Worm (Caenorhabditis elegans) whole organism, young adult: ENCODE measurements around the gene cest-4.

Experiments
- B0019.2 ChIP-seq: fragments of 200-800 bp; sonication (Bioruptor generic); conservative IDR thresholded peaks from 2 replicates; pipeline ENCODE4 v1.3.6; 2022; ENCODE audit warnings: missing genetic modification reagents, missing genetic modification characterization, missing compliant biosample characterization
- B0336.3 ChIP-seq: fragments of 200-800 bp; sonication (Bioruptor generic); IDR thresholded peaks from 2 replicates; pipeline ENCODE4 v1.3.6; 2022; ENCODE audit warnings: missing genetic modification characterization, missing compliant biosample characterization
- D2030.7 ChIP-seq: fragments of 200-800 bp; sonication (Bioruptor generic); IDR thresholded peaks from 2 replicates; pipeline ENCODE4 v1.3.6; 2022; ENCODE audit warnings: missing genetic modification reagents, missing genetic modification characterization, missing compliant biosample characterization
- F10E7.11 ChIP-seq: sonication (generic microtip); optimal IDR thresholded peaks from 2 replicates; lab custom pipeline; 2017; ENCODE audit warnings: mild to moderate bottlenecking, missing genetic modification characterization, moderate library complexity, missing compliant biosample characterization
- F23B12.7 ChIP-seq: sonication (generic microtip); optimal IDR thresholded peaks from 2 replicates; lab custom pipeline; 2017; ENCODE audit warnings: missing genetic modification characterization, mild to moderate bottlenecking, missing compliant biosample characterization, antibody characterized with exemption, moderate library complexity; ENCODE audit not compliant: insufficient read depth
- F37B4.10 ChIP-seq: fragments of 200-800 bp; sonication (Bioruptor generic); IDR thresholded peaks from 2 replicates; pipeline ENCODE4 v1.3.6; 2022; ENCODE audit warnings: missing genetic modification characterization, missing compliant biosample characterization
- F52B5.7 ChIP-seq: sonication (generic microtip); optimal IDR thresholded peaks from 2 replicates; lab custom pipeline; 2016; ENCODE audit warnings: mild to moderate bottlenecking, missing genetic modification characterization, missing compliant biosample characterization
- F57C9.4 ChIP-seq: sonication (generic microtip); optimal IDR thresholded peaks from 2 replicates; lab custom pipeline; 2017; ENCODE audit warnings: mild to moderate bottlenecking, missing genetic modification characterization, missing compliant biosample characterization
- K12H6.12 ChIP-seq: fragments of 200-800 bp; sonication (Bioruptor generic); optimal IDR thresholded peaks from 2 replicates; lab custom pipeline; 2018; ENCODE audit warnings: mild to moderate bottlenecking, missing genetic modification characterization, missing compliant biosample characterization
- Y53G8AR.9 ChIP-seq: fragments of 200-800 bp; sonication (Bioruptor generic); conservative IDR thresholded peaks from 2 replicates; pipeline ENCODE4 v1.3.6; 2022; ENCODE audit warnings: missing genetic modification reagents, missing genetic modification characterization, missing compliant biosample characterization
- Y79H2A.3 ChIP-seq: fragments of 200-800 bp; sonication (Bioruptor generic); conservative IDR thresholded peaks from 2 replicates; pipeline ENCODE4 v1.3.6; 2022; ENCODE audit warnings: missing genetic modification reagents, missing genetic modification characterization, missing compliant biosample characterization
- Y95B8A.8 ChIP-seq: fragments of 200-800 bp; sonication (Bioruptor generic); IDR thresholded peaks from 2 replicates; pipeline ENCODE4 v1.3.6; 2022; ENCODE audit warnings: missing genetic modification reagents, missing genetic modification characterization, missing compliant biosample characterization
- akir-1 ChIP-seq: fragments of 200-800 bp; sonication (Bioruptor generic); optimal IDR thresholded peaks from 2 replicates; lab custom pipeline; 2018; ENCODE audit warnings: mild to moderate bottlenecking, missing genetic modification characterization, moderate library complexity, missing compliant biosample characterization
- ama-1 ChIP-seq, 3 experiments: fragments of 150-350 bp in 1 of 3; sonication (generic microtip) in 2 of 3; optimal IDR thresholded peaks; 2 replicates each; lab custom pipeline; 2014 to 2018; ENCODE audit warnings: missing biosample characterization in 2 of 3, missing genetic modification characterization in 2 of 3, missing genetic modification reagents in 2 of 3
- athp-1 ChIP-seq: sonication (generic microtip); optimal IDR thresholded peaks from 2 replicates; lab custom pipeline; 2017; ENCODE audit warnings: mild to moderate bottlenecking, missing genetic modification characterization, missing compliant biosample characterization
- attf-5 ChIP-seq: fragments of 200-800 bp; sonication (Bioruptor generic); optimal IDR thresholded peaks from 2 replicates; lab custom pipeline; 2018; ENCODE audit warnings: mild to moderate bottlenecking, missing genetic modification characterization, missing compliant biosample characterization
- ccch-3 ChIP-seq: fragments of 200-800 bp; sonication (Bioruptor generic); optimal IDR thresholded peaks from 2 replicates; lab custom pipeline; 2018; ENCODE audit warnings: mild to moderate bottlenecking, missing genetic modification characterization, missing compliant biosample characterization
- ceh-27 ChIP-seq: fragments of 200-800 bp; sonication (Bioruptor generic); optimal IDR thresholded peaks from 2 replicates; lab custom pipeline; 2018; ENCODE audit warnings: mild to moderate bottlenecking, missing genetic modification characterization, moderate library complexity, missing compliant biosample characterization
- chd-7 ChIP-seq: sonication (generic microtip); optimal IDR thresholded peaks from 2 replicates; lab custom pipeline; 2016; ENCODE audit warnings: mild to moderate bottlenecking, missing genetic modification characterization, moderate library complexity, missing compliant biosample characterization
- dpff-1 ChIP-seq: sonication (generic microtip); optimal IDR thresholded peaks from 2 replicates; lab custom pipeline; 2017; ENCODE audit warnings: mild to moderate bottlenecking, missing genetic modification characterization, missing compliant biosample characterization
- egl-18 ChIP-seq: fragments of 200-800 bp; sonication (Bioruptor generic); IDR thresholded peaks from 2 replicates; pipeline ENCODE4 v1.3.6; 2022; ENCODE audit warnings: missing genetic modification reagents, missing genetic modification characterization, missing compliant biosample characterization
- egrh-3 ChIP-seq: fragments of 200-800 bp; sonication (Bioruptor generic); IDR thresholded peaks from 2 replicates; pipeline ENCODE4 v1.3.6; 2022; ENCODE audit warnings: missing genetic modification reagents, missing genetic modification characterization, missing compliant biosample characterization
- ekl-4 ChIP-seq: fragments of 200-800 bp; sonication (Bioruptor generic); IDR thresholded peaks from 2 replicates; pipeline ENCODE4 v1.3.6; 2022; ENCODE audit warnings: missing genetic modification reagents, missing genetic modification characterization, missing compliant biosample characterization
- ets-4 ChIP-seq: fragments of 200-800 bp; sonication (Bioruptor generic); optimal IDR thresholded peaks from 2 replicates; lab custom pipeline; 2018; ENCODE audit warnings: mild to moderate bottlenecking, missing genetic modification characterization, missing compliant biosample characterization
- gei-17 ChIP-seq: fragments of 200-800 bp; sonication (Bioruptor generic); optimal IDR thresholded peaks from 2 replicates; lab custom pipeline; 2018; ENCODE audit warnings: mild to moderate bottlenecking, missing genetic modification characterization, missing compliant biosample characterization
- him-1 ChIP-seq: sonication (generic microtip); optimal IDR thresholded peaks from 2 replicates; lab custom pipeline; 2016; ENCODE audit warnings: missing genotype, missing genetic modification reagents, missing genetic modification characterization, missing compliant biosample characterization
- hlh-12 ChIP-seq: sonication (generic microtip); optimal IDR thresholded peaks from 2 replicates; lab custom pipeline; 2016; ENCODE audit warnings: missing genetic modification characterization, missing compliant biosample characterization
- hlh-26 ChIP-seq: fragments of 200-800 bp; sonication (Bioruptor generic); conservative IDR thresholded peaks from 2 replicates; pipeline ENCODE4 v1.3.6; 2022; ENCODE audit warnings: missing genetic modification reagents, missing genetic modification characterization, missing compliant biosample characterization
- hrde-1 ChIP-seq: sonication (generic microtip); optimal IDR thresholded peaks from 2 replicates; lab custom pipeline; 2016; ENCODE audit warnings: missing genetic modification characterization, mild to moderate bottlenecking, missing compliant biosample characterization, moderate library complexity, missing genotype, missing genetic modification reagents, borderline replicate concordance
- lag-1 ChIP-seq: fragments of 200-800 bp; sonication (Bioruptor generic); IDR thresholded peaks from 2 replicates; pipeline ENCODE4 v1.3.6; 2022; ENCODE audit warnings: missing genetic modification reagents, missing genetic modification characterization, missing compliant biosample characterization
- let-526 ChIP-seq: fragments of 200-800 bp; sonication (Bioruptor generic); IDR thresholded peaks from 2 replicates; pipeline ENCODE4 v1.3.6; 2022; ENCODE audit warnings: missing genetic modification reagents, missing genetic modification characterization, missing compliant biosample characterization
- lin-54 ChIP-seq: fragments of 200-800 bp; sonication (Bioruptor generic); optimal IDR thresholded peaks from 2 replicates; lab custom pipeline; 2018; ENCODE audit warnings: mild to moderate bottlenecking, missing genetic modification characterization, missing compliant biosample characterization
- lsy-27 ChIP-seq: sonication (generic microtip); optimal IDR thresholded peaks from 2 replicates; lab custom pipeline; 2017; ENCODE audit warnings: missing genetic modification characterization, mild to moderate bottlenecking, missing compliant biosample characterization, antibody characterized with exemption, missing genotype, borderline replicate concordance; ENCODE audit not compliant: insufficient read depth
- madf-10 ChIP-seq: sonication (generic microtip); optimal IDR thresholded peaks from 2 replicates; lab custom pipeline; 2016; ENCODE audit warnings: mild to moderate bottlenecking, missing genetic modification characterization, missing compliant biosample characterization
- madf-3 ChIP-seq: fragments of 200-800 bp; sonication (Bioruptor generic); IDR thresholded peaks from 2 replicates; pipeline ENCODE4 v1.3.6; 2022; ENCODE audit warnings: missing genetic modification reagents, missing genetic modification characterization, missing compliant biosample characterization
- nfyb-1 ChIP-seq: fragments of 200-800 bp; sonication (Bioruptor generic); IDR thresholded peaks from 2 replicates; pipeline ENCODE4 v1.3.6; 2022; ENCODE audit warnings: missing genetic modification reagents, missing genetic modification characterization, missing compliant biosample characterization
- nhr-120 ChIP-seq: fragments of 200-800 bp; sonication (Bioruptor generic); IDR thresholded peaks from 2 replicates; pipeline ENCODE4 v1.3.6; 2022; ENCODE audit warnings: missing genetic modification characterization, missing compliant biosample characterization
- rpc-1 ChIP-seq, 2 experiments: fragments of 150-350 bp in 1 of 2; sonication (generic microtip) in 1 of 2; optimal IDR thresholded peaks; 2 replicates each; lab custom pipeline; 2014 to 2018; ENCODE audit warnings: missing biosample characterization in 1 of 2, missing genetic modification characterization in 1 of 2, missing genetic modification reagents in 1 of 2, missing genotype in 1 of 2
- snpc-1.1 ChIP-seq: sonication (generic microtip); optimal IDR thresholded peaks from 2 replicates; lab custom pipeline; 2017; ENCODE audit warnings: missing genetic modification characterization, mild to moderate bottlenecking, missing compliant biosample characterization, antibody characterized with exemption, moderate library complexity, missing genotype, missing genetic modification reagents; ENCODE audit not compliant: insufficient read depth
- snpc-1.3 ChIP-seq: sonication (generic microtip); optimal IDR thresholded peaks from 2 replicates; lab custom pipeline; 2017; ENCODE audit warnings: missing genetic modification characterization, mild to moderate bottlenecking, missing compliant biosample characterization, antibody characterized with exemption, moderate library complexity, missing genotype, missing genetic modification reagents; ENCODE audit not compliant: insufficient read depth
- snpc-3.4 ChIP-seq: sonication (generic microtip); optimal IDR thresholded peaks from 2 replicates; lab custom pipeline; 2017; ENCODE audit warnings: missing genetic modification characterization, mild to moderate bottlenecking, missing compliant biosample characterization, antibody characterized with exemption, moderate library complexity, missing genotype, missing genetic modification reagents
- snpc-4 ChIP-seq, 5 experiments: fragments of 150-350 bp in 1 of 5; sonication (generic microtip) in 4 of 5; optimal IDR thresholded peaks; 2 replicates each; lab custom pipeline; 2014 to 2018; ENCODE audit warnings: missing genetic modification characterization in 5 of 5, missing biosample characterization in 3 of 5, antibody characterized with exemption in 2 of 5, mild to moderate bottlenecking in 2 of 5, missing compliant biosample characterization in 2 of 5, missing genotype in 2 of 5, moderate library complexity in 2 of 5, missing genetic modification reagents in 1 of 5
- sptf-2 ChIP-seq: fragments of 200-800 bp; sonication (Bioruptor generic); optimal IDR thresholded peaks from 2 replicates; lab custom pipeline; 2018; ENCODE audit warnings: mild to moderate bottlenecking, missing genetic modification characterization, missing compliant biosample characterization
- zim-3 ChIP-seq: sonication (generic microtip); optimal IDR thresholded peaks from 2 replicates; lab custom pipeline; 2017; ENCODE audit warnings: mild to moderate bottlenecking, missing genetic modification characterization, moderate library complexity, missing compliant biosample characterization
- ztf-22 ChIP-seq: fragments of 200-800 bp; sonication (Bioruptor generic); optimal IDR thresholded peaks from 2 replicates; lab custom pipeline; 2018; ENCODE audit warnings: mild to moderate bottlenecking, missing genetic modification characterization, moderate library complexity, missing compliant biosample characterization
- ztf-26 ChIP-seq: sonication (generic microtip); optimal IDR thresholded peaks from 2 replicates; lab custom pipeline; 2017; ENCODE audit warnings: missing genetic modification characterization, missing compliant biosample characterization

The cest-4 gene

DNA sequence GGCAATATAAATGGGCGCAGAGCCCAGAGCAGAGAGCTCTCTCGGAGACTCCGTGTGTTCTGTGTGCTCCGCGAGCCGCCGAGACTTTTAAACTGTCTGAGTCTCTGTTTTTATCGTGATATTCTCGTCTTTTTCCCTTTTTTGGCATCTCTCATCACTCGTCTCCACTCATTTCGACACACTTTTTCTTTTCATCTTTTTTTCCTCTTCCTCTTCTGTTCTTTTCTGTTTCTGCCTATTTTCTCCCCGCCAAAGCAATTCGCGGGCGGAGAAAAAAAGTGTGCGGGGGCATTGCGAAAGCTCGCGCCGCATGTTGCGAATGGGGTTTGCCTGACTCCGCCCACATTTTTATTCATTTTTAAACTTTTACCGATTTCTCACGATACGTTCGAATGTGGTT lies 45.8 kb downstream of the cest-4 start:
- no peak for TF ChIP-seq dpff-1 (tag; lab: Kevin White, UChicago)
- TF ChIP-seq hrde-1 (tag; lab: Kevin White, UChicago), result peak; percentile 55
- peak; percentile 17 for TF ChIP-seq zim-3 (tag; lab: Kevin White, UChicago)
- TF ChIP-seq lag-1 (GFP tag; lab: Robert Waterston, UW), result no peak
- peak; percentile 85 for TF ChIP-seq snpc-1.1 (tag; lab: Kevin White, UChicago)
- peak; percentile 60 for TF ChIP-seq ztf-22 (GFP tag; lab: Kevin White, UChicago)
- no peak for TF ChIP-seq ztf-26 (tag; lab: Kevin White, UChicago)
- peak; percentile 94 for TF ChIP-seq snpc-3.4
- TF ChIP-seq egl-18 (GFP tag; lab: Robert Waterston, UW), result no peak
- TF ChIP-seq attf-5, result peak; percentile 93
- TF ChIP-seq F10E7.11 (tag; lab: Kevin White, UChicago), result no peak
- TF ChIP-seq madf-3, result peak; percentile 93
- TF ChIP-seq hlh-26 (GFP tag; lab: Robert Waterston, UW), result no peak
- TF ChIP-seq nhr-120 (GFP tag; lab: Robert Waterston, UW), result no peak
- peak; percentile 93 for TF ChIP-seq lin-54 (GFP tag; lab: Kevin White, UChicago)
- TF ChIP-seq athp-1 (tag; lab: Kevin White, UChicago), result peak; percentile 92
- TF ChIP-seq snpc-4 (GFP tag; optimal IDR thresholded peaks at IDR 0.05; lab: Kevin White, UChicago), result peak; percentile 84
- peak; percentile 80 to 92 (median 85) for TF ChIP-seq snpc-4 (tag; optimal IDR thresholded peaks at IDR 0.05; lab: Kevin White, UChicago)
- TF ChIP-seq akir-1 (GFP tag; lab: Kevin White, UChicago), result no peak
- peak; percentile 64; the same call in 1 of the 2 replicates for TF ChIP-seq let-526 (GFP tag; lab: Robert Waterston, UW)
- no peak for TF ChIP-seq hlh-12 (tag; lab: Kevin White, UChicago)
- TF ChIP-seq lsy-27 (tag; lab: Kevin White, UChicago), result peak; percentile 83
- TF ChIP-seq madf-10 (tag; lab: Kevin White, UChicago), result peak; percentile 83
- TF ChIP-seq ets-4 (GFP tag; lab: Kevin White, UChicago), result peak; percentile 28
- TF ChIP-seq Y79H2A.3 (GFP tag; lab: Robert Waterston, UW), result peak; percentile 86; the same call in 1 of the 2 replicates
- TF ChIP-seq B0336.3 (GFP tag; lab: Robert Waterston, UW), result peak; percentile 98
- peak; percentile 96 for TF ChIP-seq ekl-4
- no peak for TF ChIP-seq F37B4.10 (GFP tag; lab: Robert Waterston, UW)
- peak; percentile 87 for TF ChIP-seq B0019.2 (GFP tag; lab: Robert Waterston, UW)
- TF ChIP-seq D2030.7, result peak; percentile 96
- no peak for TF ChIP-seq F57C9.4 (tag; lab: Kevin White, UChicago)
- TF ChIP-seq ccch-3 (GFP tag; lab: Kevin White, UChicago), result no peak
- TF ChIP-seq egrh-3 (GFP tag; lab: Robert Waterston, UW), result peak; percentile 80
- TF ChIP-seq gei-17 (GFP tag; lab: Kevin White, UChicago), result peak; percentile 62
- peak; percentile 62 for TF ChIP-seq chd-7
- peak; percentile 91 for TF ChIP-seq nfyb-1 (GFP tag; lab: Robert Waterston, UW)
- peak; percentile 87 for TF ChIP-seq K12H6.12 (tag; lab: Kevin White, UChicago)
- peak; percentile 92 for TF ChIP-seq Y53G8AR.9 (GFP tag; lab: Robert Waterston, UW)
- TF ChIP-seq F23B12.7 (tag; lab: Kevin White, UChicago), result peak; percentile 85
- peak; percentile 91 for TF ChIP-seq snpc-1.3 (tag; lab: Kevin White, UChicago)
- TF ChIP-seq ceh-27 (GFP tag; lab: Kevin White, UChicago), result peak; percentile 79
- peak; percentile 52 for TF ChIP-seq F52B5.7 (tag; lab: Kevin White, UChicago)
- no peak for TF ChIP-seq ama-1 (optimal IDR thresholded peaks at IDR 0.05; lab: Kevin White, UChicago)
- peak in 1 of 2 experiments; percentile 39 for TF ChIP-seq ama-1 (GFP tag; optimal IDR thresholded peaks at IDR 0.05; lab: Kevin White, UChicago)
- TF ChIP-seq rpc-1 (optimal IDR thresholded peaks at IDR 0.05; lab: Kevin White, UChicago), result peak; percentile 37
- TF ChIP-seq rpc-1 (tag; optimal IDR thresholded peaks at IDR 0.05; lab: Kevin White, UChicago), result no peak
- TF ChIP-seq Y95B8A.8 (GFP tag; lab: Robert Waterston, UW), result peak; percentile 93
- TF ChIP-seq sptf-2 (GFP tag; lab: Kevin White, UChicago), result peak; percentile 56
- TF ChIP-seq him-1 (tag; lab: Kevin White, UChicago), result peak; percentile 59
